Worm (Caenorhabditis elegans) whole organism, L1 larva: ENCODE measurements around the gene ets-8.
A peak's percentile ranks its signal among the peaks of the same experiment; 100 is the strongest.

Experiments
- C16A3.4 ChIP-seq: fragments of 150-350 bp; optimal IDR thresholded peaks from 2 replicates; lab custom pipeline; 2014; ENCODE audit warnings: missing biosample characterization, missing genetic modification characterization
- Y116A8C.19 ChIP-seq: sonication (generic microtip); optimal IDR thresholded peaks from 2 replicates; lab custom pipeline; 2016; ENCODE audit warnings: missing compliant biosample characterization, missing genetic modification characterization, borderline replicate concordance
- alr-1 ChIP-seq: fragments of 200-800 bp; sonication (Bioruptor generic); optimal IDR thresholded peaks from 2 replicates; lab custom pipeline; 2018; ENCODE audit warnings: borderline replicate concordance, mild to moderate bottlenecking, missing genetic modification characterization, missing compliant biosample characterization
- aly-2 ChIP-seq: fragments of 150-350 bp; optimal IDR thresholded peaks from 2 replicates; lab custom pipeline; 2014; ENCODE audit warnings: missing biosample characterization, missing genetic modification characterization
- ama-1 ChIP-seq: fragments of 150-350 bp; optimal IDR thresholded peaks from 2 replicates; lab custom pipeline; 2014
- blmp-1 ChIP-seq: fragments of 150-350 bp; optimal IDR thresholded peaks from 2 replicates; lab custom pipeline; 2014; ENCODE audit warnings: missing biosample characterization, missing genetic modification characterization
- ceh-63 ChIP-seq: fragments of 200-800 bp; sonication (Bioruptor generic); optimal IDR thresholded peaks from 2 replicates; lab custom pipeline; 2018; ENCODE audit warnings: mild to moderate bottlenecking, missing genetic modification characterization, missing compliant biosample characterization
- ceh-88 ChIP-seq: fragments of 200-800 bp; sonication (Bioruptor generic); IDR thresholded peaks from 2 replicates; pipeline ENCODE4 v1.3.6; 2022; ENCODE audit warnings: missing genetic modification characterization, missing compliant biosample characterization
- ceh-90 ChIP-seq: sonication (generic microtip); optimal IDR thresholded peaks from 2 replicates; lab custom pipeline; 2016; ENCODE audit warnings: missing genetic modification characterization, missing compliant biosample characterization
- ces-1 ChIP-seq: fragments of 150-350 bp; optimal IDR thresholded peaks from 2 replicates; lab custom pipeline; 2014; ENCODE audit warnings: missing biosample characterization, missing genetic modification reagents, missing genetic modification characterization
- efl-1 ChIP-seq, 4 experiments: fragments of 150-350 bp; optimal IDR thresholded peaks in 3 of 4; peaks in 1 of 4; 1 replicate in 1 of 4; 2 replicates in 3 of 4; lab custom pipeline; 2014; ENCODE audit warnings: missing biosample characterization in 2 of 4, missing genetic modification characterization in 2 of 4, missing genetic modification reagents in 2 of 4
- efl-3 ChIP-seq: fragments of 200-800 bp; sonication (Bioruptor generic); optimal IDR thresholded peaks from 2 replicates; lab custom pipeline; 2018; ENCODE audit warnings: mild to moderate bottlenecking, missing genetic modification characterization, missing compliant biosample characterization
- egl-13 ChIP-seq: sonication (generic microtip); optimal IDR thresholded peaks from 2 replicates; lab custom pipeline; 2016; ENCODE audit warnings: missing genotype, missing genetic modification reagents, missing genetic modification characterization, missing compliant biosample characterization
- egl-27 ChIP-seq, 2 experiments: fragments of 150-350 bp in 1 of 2; sonication (generic microtip); optimal IDR thresholded peaks; 3 replicates each; lab custom pipeline; 2017 to 2018; ENCODE audit warnings: missing biosample characterization in 2 of 2, missing genetic modification characterization in 2 of 2, missing genetic modification reagents in 2 of 2
- elt-3 ChIP-seq, 6 experiments: fragments of 150-350 bp in 1 of 6; sonication (generic microtip); optimal IDR thresholded peaks; 2 replicates each; lab custom pipeline; 2017 to 2018; ENCODE audit warnings: missing biosample characterization in 6 of 6, missing genetic modification characterization in 6 of 6, inconsistent platforms in 1 of 6
- ets-5 ChIP-seq: fragments of 200-800 bp; sonication (Bioruptor generic); IDR thresholded peaks from 2 replicates; pipeline ENCODE4 v1.3.6; 2022; ENCODE audit warnings: missing genetic modification characterization, missing compliant biosample characterization
- fkh-10 ChIP-seq: sonication (generic microtip); optimal IDR thresholded peaks from 2 replicates; lab custom pipeline; 2017; ENCODE audit warnings: missing biosample characterization, missing genetic modification reagents, missing genetic modification characterization
- fkh-4 ChIP-seq: sonication (generic microtip); optimal IDR thresholded peaks from 2 replicates; lab custom pipeline; 2016; ENCODE audit warnings: missing compliant biosample characterization, missing genetic modification characterization, borderline replicate concordance
- hlh-4 ChIP-seq: sonication (generic microtip); optimal IDR thresholded peaks from 2 replicates; lab custom pipeline; 2016; ENCODE audit warnings: mild to moderate bottlenecking, missing genetic modification characterization, missing compliant biosample characterization
- irx-1 ChIP-seq: sonication (generic microtip); optimal IDR thresholded peaks from 2 replicates; lab custom pipeline; 2016; ENCODE audit warnings: missing genetic modification characterization, missing compliant biosample characterization
- isw-1 ChIP-seq: fragments of 200-800 bp; sonication (Bioruptor generic); IDR thresholded peaks from 2 replicates; pipeline ENCODE4 v1.3.6; 2022; ENCODE audit warnings: missing genetic modification characterization, missing compliant biosample characterization
- lin-14 ChIP-seq: fragments of 200-800 bp; sonication (Bioruptor generic); optimal IDR thresholded peaks from 2 replicates; lab custom pipeline; 2018; ENCODE audit warnings: mild to moderate bottlenecking, missing genetic modification characterization, moderate library complexity, missing compliant biosample characterization
- lin-15B ChIP-seq: fragments of 150-350 bp; sonication (generic microtip); optimal IDR thresholded peaks from 3 replicates; lab custom pipeline; 2014; ENCODE audit warnings: missing biosample characterization, missing genetic modification characterization
- lin-35 ChIP-seq, 2 experiments: fragments of 150-350 bp; optimal IDR thresholded peaks; 2 replicates each; lab custom pipeline; 2014; ENCODE audit warnings: missing biosample characterization in 2 of 2, missing genetic modification characterization in 2 of 2, missing genetic modification reagents in 2 of 2
- lin-39 ChIP-seq: fragments of 150-350 bp; optimal IDR thresholded peaks from 2 replicates; lab custom pipeline; 2014; ENCODE audit warnings: missing biosample characterization, missing genetic modification reagents, missing genetic modification characterization
- mdl-1 ChIP-seq, 2 experiments: fragments of 150-350 bp; optimal IDR thresholded peaks; 2 replicates each; lab custom pipeline; 2014 to 2017; ENCODE audit warnings: missing biosample characterization in 2 of 2, missing genetic modification characterization in 2 of 2, inconsistent platforms in 1 of 2
- mep-1 ChIP-seq: fragments of 150-350 bp; optimal IDR thresholded peaks from 2 replicates; lab custom pipeline; 2014; ENCODE audit warnings: missing biosample characterization, missing genetic modification characterization
- nhr-12 ChIP-seq: sonication (generic microtip); optimal IDR thresholded peaks from 2 replicates; lab custom pipeline; 2017; ENCODE audit warnings: missing biosample characterization, missing genetic modification characterization
- nhr-20 ChIP-seq: sonication (generic microtip); optimal IDR thresholded peaks from 2 replicates; lab custom pipeline; 2016; ENCODE audit warnings: mild to moderate bottlenecking, missing genetic modification characterization, missing compliant biosample characterization
- nhr-237 ChIP-seq: fragments of 150-350 bp; optimal IDR thresholded peaks from 2 replicates; lab custom pipeline; 2014; ENCODE audit warnings: missing biosample characterization, missing genetic modification characterization
- pax-3 ChIP-seq: fragments of 200-800 bp; sonication (Bioruptor generic); optimal IDR thresholded peaks from 2 replicates; lab custom pipeline; 2018; ENCODE audit warnings: mild to moderate bottlenecking, missing genetic modification characterization, moderate library complexity, missing compliant biosample characterization
- pqm-1 ChIP-seq: sonication (generic microtip); optimal IDR thresholded peaks from 3 replicates; lab custom pipeline; 2017; ENCODE audit warnings: missing biosample characterization, missing genetic modification characterization
- rnt-1 ChIP-seq: sonication (generic microtip); optimal IDR thresholded peaks from 2 replicates; lab custom pipeline; 2016; ENCODE audit warnings: mild to moderate bottlenecking, missing genetic modification characterization, moderate library complexity, missing compliant biosample characterization
- skn-1 ChIP-seq: fragments of 150-350 bp; optimal IDR thresholded peaks from 2 replicates; lab custom pipeline; 2014; ENCODE audit warnings: missing biosample characterization, missing genetic modification characterization
- snpc-4 ChIP-seq: fragments of 150-350 bp; optimal IDR thresholded peaks from 2 replicates; lab custom pipeline; 2014; ENCODE audit warnings: missing biosample characterization, missing genetic modification characterization
- snu-23 ChIP-seq: sonication (generic microtip); optimal IDR thresholded peaks from 2 replicates; lab custom pipeline; 2016; ENCODE audit warnings: missing genetic modification characterization, missing compliant biosample characterization
- sup-37 ChIP-seq: fragments of 200-800 bp; sonication (Bioruptor generic); optimal IDR thresholded peaks from 2 replicates; lab custom pipeline; 2018; ENCODE audit warnings: mild to moderate bottlenecking, missing genetic modification characterization, missing compliant biosample characterization
- swsn-7 ChIP-seq: sonication (generic microtip); optimal IDR thresholded peaks from 2 replicates; lab custom pipeline; 2016; ENCODE audit warnings: missing genetic modification characterization, missing compliant biosample characterization
- tbx-2 ChIP-seq: sonication (generic microtip); optimal IDR thresholded peaks from 2 replicates; lab custom pipeline; 2016; ENCODE audit warnings: missing genetic modification characterization, missing compliant biosample characterization
- tlp-1 ChIP-seq: fragments of 150-350 bp; optimal IDR thresholded peaks from 2 replicates; lab custom pipeline; 2014; ENCODE audit warnings: missing biosample characterization, missing genetic modification characterization
- unc-130 ChIP-seq: fragments of 150-350 bp; optimal IDR thresholded peaks from 2 replicates; lab custom pipeline; 2017; ENCODE audit warnings: missing biosample characterization, missing genetic modification characterization, inconsistent platforms
- unc-98 ChIP-seq: fragments of 200-800 bp; sonication (Bioruptor generic); IDR thresholded peaks from 2 replicates; pipeline ENCODE4 v1.3.6; 2022; ENCODE audit warnings: missing genetic modification characterization, missing compliant biosample characterization
- vab-15 ChIP-seq: sonication (generic microtip); optimal IDR thresholded peaks from 2 replicates; lab custom pipeline; 2017; ENCODE audit warnings: missing genotype, mild to moderate bottlenecking, missing genetic modification characterization, missing compliant biosample characterization
- xbp-1 ChIP-seq: sonication (generic microtip); optimal IDR thresholded peaks from 2 replicates; lab custom pipeline; 2016; ENCODE audit warnings: missing genetic modification characterization, missing compliant biosample characterization
- zag-1 ChIP-seq: fragments of 150-350 bp; optimal IDR thresholded peaks from 2 replicates; lab custom pipeline; 2014; ENCODE audit warnings: missing biosample characterization, missing genetic modification characterization

ets-8 gene

DNA sequence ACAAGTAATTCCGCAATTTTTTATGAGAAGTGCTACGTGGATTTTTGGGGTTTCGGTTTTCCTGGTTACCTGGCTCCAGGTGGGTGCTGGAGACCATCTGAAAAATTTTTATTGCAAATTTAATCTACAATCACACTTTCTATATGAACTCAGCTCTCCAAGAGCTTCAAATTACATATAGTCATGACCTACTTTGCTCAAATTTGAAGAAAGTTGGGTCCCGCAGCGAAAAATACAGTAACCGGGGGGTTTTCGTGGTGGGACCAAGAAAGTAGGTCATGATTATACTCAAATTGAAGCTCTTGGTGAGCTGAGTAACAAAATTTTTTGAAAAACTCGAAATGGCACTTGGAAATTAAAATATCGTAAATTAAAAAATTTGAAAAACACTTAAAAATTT, at the start of gene ets-8:
Gene ets-8, minus strand, starts transcription at position 101 of the 400 bp plus-strand sequence.
- TF ChIP-seq ceh-63 (GFP tag; lab: Kevin White, UChicago) (no peak), mep-1 (tag; lab: Kevin White, UChicago) (no peak), snu-23 (GFP tag; lab: Kevin White, UChicago) (no peak), hlh-4 (tag; lab: Kevin White, UChicago) (no peak), swsn-7 (tag; lab: Kevin White, UChicago) (no peak), ces-1 (GFP tag; lab: Kevin White, UChicago) (no peak), Y116A8C.19 (tag; lab: Kevin White, UChicago) (no peak), efl-3 (GFP tag; lab: Kevin White, UChicago) (no peak), tbx-2 (tag; lab: Kevin White, UChicago) (no peak), vab-15 (tag; lab: Kevin White, UChicago) (no peak), lin-35 (GFP tag; optimal IDR thresholded peaks at IDR 0.05; lab: Kevin White, UChicago) (no peak), nhr-237 (no peak), aly-2 (tag; lab: Kevin White, UChicago) (no peak), C16A3.4 (tag; lab: Kevin White, UChicago) (no peak), pax-3 (tag; lab: Kevin White, UChicago) (no peak), zag-1 (tag; lab: Kevin White, UChicago) (no peak), lin-14 (GFP tag; lab: Kevin White, UChicago) (no peak), nhr-20 (tag; lab: Kevin White, UChicago) (no peak)

DNA sequence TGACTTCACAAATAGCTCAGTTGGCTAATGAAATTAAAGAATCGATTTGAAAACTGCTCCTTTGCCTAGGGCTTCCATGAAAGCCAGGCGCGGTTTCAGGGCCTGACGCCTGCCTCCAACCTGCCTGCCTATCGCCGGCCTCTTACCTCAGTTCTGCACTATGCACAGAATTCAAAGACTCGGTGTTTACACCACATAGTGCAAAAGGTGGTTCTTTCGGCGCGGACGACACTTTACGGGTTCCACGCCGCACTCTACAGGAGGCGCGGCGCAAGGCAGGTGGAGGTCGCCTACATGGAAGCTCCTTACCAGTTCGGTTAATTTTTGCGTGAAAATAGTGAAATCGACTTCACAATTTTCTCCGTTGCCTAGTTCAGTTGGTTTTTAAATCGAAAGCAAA, 49.5 kb upstream of the ets-8 start:
- TF ChIP-seq aly-2 (tag; lab: Kevin White, UChicago) (no peak), sup-37 (GFP tag; lab: Kevin White, UChicago) (no peak), isw-1 (no peak), mdl-1 (tag; optimal IDR thresholded peaks at IDR 0.05; lab: Kevin White, UChicago) (no peak), efl-1 (optimal IDR thresholded peaks at IDR 0.05; lab: Kevin White, UChicago) (no peak), efl-1 (GFP tag; optimal IDR thresholded peaks at IDR 0.05 in 1 of 2; lab: Kevin White, UChicago) (no peak), rnt-1 (tag; lab: Kevin White, UChicago) (no peak), elt-3 (tag; optimal IDR thresholded peaks at IDR 0.05; lab: Kevin White, UChicago) (no peak), ceh-88 (no peak), unc-130 (no peak), nhr-12 (tag; lab: Kevin White, UChicago) (no peak), alr-1 (tag; lab: Kevin White, UChicago) (no peak), snpc-4 (tag; lab: Kevin White, UChicago) (no peak), egl-27 (tag; optimal IDR thresholded peaks at IDR 0.05; lab: Kevin White, UChicago) (no peak), ceh-90 (no peak), ama-1 (lab: Kevin White, UChicago) (no peak), pax-3 (tag; lab: Kevin White, UChicago) (no peak), fkh-4 (tag; lab: Kevin White, UChicago) (no peak)

ce11 chrIV:1209320-1209719, 49.0 kb upstream of the ets-8 start:
- TF ChIP-seq fkh-10 (GFP tag; lab: Kevin White, UChicago) (no peak), skn-1 (tag; lab: Kevin White, UChicago) (no peak), blmp-1 (tag; lab: Kevin White, UChicago) (peak; percentile 50), egl-13 (tag; lab: Kevin White, UChicago) (no peak), ets-5 (GFP tag; lab: Robert Waterston, UW) (no peak), pax-3 (tag; lab: Kevin White, UChicago) (no peak), lin-39 (no peak), lin-15B (no peak), xbp-1 (tag; lab: Kevin White, UChicago) (no peak), irx-1 (tag; lab: Kevin White, UChicago) (no peak), unc-130 (no peak), fkh-4 (tag; lab: Kevin White, UChicago) (no peak), unc-98 (GFP tag; lab: Robert Waterston, UW) (no peak), aly-2 (tag; lab: Kevin White, UChicago) (no peak), elt-3 (tag; optimal IDR thresholded peaks at IDR 0.05; lab: Kevin White, UChicago) (peak in 1 of 6 experiments; percentile 64), Y116A8C.19 (tag; lab: Kevin White, UChicago) (no peak), tlp-1 (no peak), pqm-1 (no peak)
